Worm (Caenorhabditis elegans): ENCODE measurements around the gene C46C11.4.
A peak's percentile ranks its signal among the peaks of the same experiment; 100 is the strongest.

The C46C11.4 gene

ce11 chrX:4620019-4620418 is 27.0 kb downstream of the C46C11.4 start:
- TF ChIP-seq snu-23 (GFP tag; optimal IDR thresholded peaks at IDR 0.05) (no peak), mep-1 (tag; optimal IDR thresholded peaks at IDR 0.05) (no peak), efl-3 (GFP tag; optimal IDR thresholded peaks at IDR 0.05) (no peak), aha-1 (tag; optimal IDR thresholded peaks at IDR 0.05) (no peak), fkh-8 (tag; optimal IDR thresholded peaks at IDR 0.05) (peak; percentile 19), nhr-90 (tag; optimal IDR thresholded peaks at IDR 0.05; ENCODE audit: poor library complexity) (no peak), ztf-11 (tag; optimal IDR thresholded peaks at IDR 0.05) (no peak), elt-3 (tag; optimal IDR thresholded peaks at IDR 0.05) (no peak), vab-15 (tag; optimal IDR thresholded peaks at IDR 0.05) (no peak), unc-30 (tag; optimal IDR thresholded peaks at IDR 0.05) (no peak), nhr-20 (tag; optimal IDR thresholded peaks at IDR 0.05) (no peak), mdl-1 (tag; optimal IDR thresholded peaks at IDR 0.05) (no peak), ets-5 (GFP tag; IDR thresholded peaks at IDR 0.05) (no peak), pax-3 (tag; optimal IDR thresholded peaks at IDR 0.05) (no peak), nhr-28 (tag; optimal IDR thresholded peaks at IDR 0.05) (no peak), nhr-84 (tag; optimal IDR thresholded peaks at IDR 0.05) (no peak), fkh-10 (GFP tag; optimal IDR thresholded peaks at IDR 0.05) (peak; percentile 30), lin-14 (GFP tag; optimal IDR thresholded peaks at IDR 0.05) (peak; percentile 71), ceh-88 (GFP tag; IDR thresholded peaks at IDR 0.05) (no peak), zip-4 (GFP tag; optimal IDR thresholded peaks at IDR 0.05) (no peak), efl-1 (optimal IDR thresholded peaks at IDR 0.05) (no peak), efl-1 (GFP tag; optimal IDR thresholded peaks at IDR 0.05 in 1 of 2) (no peak), dpl-1 (GFP tag; optimal IDR thresholded peaks at IDR 0.05) (no peak), C34B4.2 (tag; optimal IDR thresholded peaks at IDR 0.05) (no peak), skn-1 (tag; optimal IDR thresholded peaks at IDR 0.05) (no peak), swsn-7 (tag; optimal IDR thresholded peaks at IDR 0.05) (no peak), irx-1 (tag; optimal IDR thresholded peaks at IDR 0.05) (no peak), ceh-90 (tag; optimal IDR thresholded peaks at IDR 0.05) (no peak), unc-98 (GFP tag; IDR thresholded peaks at IDR 0.05) (no peak), sup-37 (GFP tag; optimal IDR thresholded peaks at IDR 0.05) (no peak), elt-2 (tag; optimal IDR thresholded peaks at IDR 0.05) (no peak), rnt-1 (tag; optimal IDR thresholded peaks at IDR 0.05) (no peak), ceh-82 (tag; optimal IDR thresholded peaks at IDR 0.05) (peak in 1 of 3 experiments; percentile 13), nhr-77 (tag; optimal IDR thresholded peaks at IDR 0.05) (no peak), dsc-1 (tag; optimal IDR thresholded peaks at IDR 0.05) (peak; percentile 38), egl-13 (tag; optimal IDR thresholded peaks at IDR 0.05) (peak; percentile 21), hlh-17 (GFP tag; optimal IDR thresholded peaks at IDR 0.05; ENCODE audit: borderline replicate concordance) (no peak), nhr-71 (tag; optimal IDR thresholded peaks at IDR 0.05) (no peak), ztf-4 (tag; optimal IDR thresholded peaks at IDR 0.05) (no peak), lin-35 (GFP tag; optimal IDR thresholded peaks at IDR 0.05) (no peak), grh-1 (GFP tag; IDR thresholded peaks at IDR 0.05) (no peak), xbp-1 (tag; optimal IDR thresholded peaks at IDR 0.05) (no peak), pqm-1 (tag; optimal IDR thresholded peaks at IDR 0.05) (no peak), Y116A8C.19 (tag; optimal IDR thresholded peaks at IDR 0.05; ENCODE audit: borderline replicate concordance) (no peak), sox-4 (tag; optimal IDR thresholded peaks at IDR 0.05) (no peak), jun-1 (tag; optimal IDR thresholded peaks at IDR 0.05) (no peak), ceh-63 (GFP tag; optimal IDR thresholded peaks at IDR 0.05) (peak; percentile 21), ces-1 (GFP tag; optimal IDR thresholded peaks at IDR 0.05) (no peak), unc-130 (tag; optimal IDR thresholded peaks at IDR 0.05) (no peak), tlp-1 (tag; optimal IDR thresholded peaks at IDR 0.05) (no peak), tbx-2 (tag; optimal IDR thresholded peaks at IDR 0.05) (no peak), C04F5.9 (tag; optimal IDR thresholded peaks at IDR 0.05) (no peak), snpc-4 (tag; optimal IDR thresholded peaks at IDR 0.05) (no peak), lin-15B (tag; optimal IDR thresholded peaks at IDR 0.05) (no peak)

Data from whole organism, L1 larva.